Worm (Caenorhabditis elegans): ENCODE measurements around the gene spe-41.

ce11 chrIII:3471403-3472053, 27.5 kb upstream of the spe-41 start, which contains the start of gene rsu-1:
- TF ChIP-seq him-1 (tag; optimal IDR thresholded peaks at IDR 0.05) (no peak), W03F9.2 (tag; optimal IDR thresholded peaks at IDR 0.05) (no peak)
